Worm (Caenorhabditis elegans): ENCODE data around the gene F23D12.1.

- TF ChIP-seq ces-1 (GFP tag; optimal IDR thresholded peaks at IDR 0.05) (no peak), egl-27 (tag; optimal IDR thresholded peaks at IDR 0.05) (no peak), nhr-84 (tag; optimal IDR thresholded peaks at IDR 0.05) (no peak), ceh-82 (tag; optimal IDR thresholded peaks at IDR 0.05) (no peak), snpc-4 (tag; optimal IDR thresholded peaks at IDR 0.05) (no peak), C04F5.9 (tag; optimal IDR thresholded peaks at IDR 0.05) (no peak), lin-15B (tag; optimal IDR thresholded peaks at IDR 0.05) (no peak), unc-62 (GFP tag; optimal IDR thresholded peaks at IDR 0.05) (no peak), fkh-10 (GFP tag; optimal IDR thresholded peaks at IDR 0.05) (no peak), skn-1 (tag; optimal IDR thresholded peaks at IDR 0.05) (no peak), nhr-11 (tag; optimal IDR thresholded peaks at IDR 0.05) (no peak), unc-86 (tag; optimal IDR thresholded peaks at IDR 0.05) (no peak)
These were observed 32.7 kb downstream of the F23D12.1 start, which contains the start of gene Y60A9.1 for ce11 chrX:14395267-14395666.

All from whole organism, L1 larva.